Worm (Caenorhabditis elegans) whole organism, midembryonic: ENCODE measurements around the gene T03F7.5.

Experiments
- T22C8.4 ChIP-seq: fragments of 200-800 bp; sonication (Bioruptor generic); IDR thresholded peaks from 2 replicates; pipeline ENCODE4 v1.3.6; 2022; ENCODE audit warnings: missing genetic modification characterization, missing compliant biosample characterization
- cog-1 ChIP-seq: sonication (generic microtip); optimal IDR thresholded peaks from 2 replicates; lab custom pipeline; 2016; ENCODE audit warnings: missing genetic modification characterization, missing compliant biosample characterization
- med-1 ChIP-seq: sonication (generic microtip); optimal IDR thresholded peaks from 2 replicates; lab custom pipeline; 2017; ENCODE audit warnings: missing genetic modification characterization, mild to moderate bottlenecking, missing compliant biosample characterization, antibody characterized with exemption, missing genetic modification reagents; ENCODE audit not compliant: insufficient read depth
- ref-1 ChIP-seq: fragments of 200-800 bp; sonication (Bioruptor generic); conservative IDR thresholded peaks from 2 replicates; pipeline ENCODE4 v1.3.6; 2022; ENCODE audit warnings: missing genetic modification reagents, missing genetic modification characterization, missing compliant biosample characterization
- tab-1 ChIP-seq: fragments of 200-800 bp; sonication (Bioruptor generic); IDR thresholded peaks from 2 replicates; pipeline ENCODE4 v1.3.6; 2022; ENCODE audit warnings: missing genetic modification characterization, missing compliant biosample characterization
- ztf-29 ChIP-seq: fragments of 200-800 bp; sonication (Bioruptor generic); IDR thresholded peaks from 2 replicates; pipeline ENCODE4 v1.3.6; 2022; ENCODE audit warnings: missing genetic modification reagents, missing genetic modification characterization, missing compliant biosample characterization

DNA sequence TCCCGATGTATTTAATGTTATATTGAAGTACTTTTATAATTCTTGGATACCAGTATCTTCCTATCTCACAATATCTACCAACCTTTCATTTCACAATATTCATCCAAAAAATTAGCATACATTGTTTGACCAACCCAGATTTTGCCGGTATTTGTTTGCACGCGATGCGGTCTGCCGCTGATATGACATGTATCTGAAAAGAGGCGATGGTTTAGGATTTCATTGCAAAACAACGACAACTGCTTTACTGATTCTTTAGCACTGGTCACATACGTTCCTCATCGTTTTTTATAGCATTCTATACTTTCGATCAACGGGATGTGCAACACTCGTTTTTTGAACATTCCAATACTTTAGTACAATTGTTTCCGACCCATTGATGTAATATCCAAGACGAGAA lies 50.7 kb downstream of the T03F7.5 start, which contains the start of gene mam-4:
- TF ChIP-seq ztf-29 (GFP tag; lab: Robert Waterston, UW): no peak
- no peak for TF ChIP-seq tab-1 (GFP tag; lab: Robert Waterston, UW)
- TF ChIP-seq T22C8.4: no peak
- TF ChIP-seq ref-1 (GFP tag; lab: Robert Waterston, UW): no peak
- no peak for TF ChIP-seq med-1 (GFP tag; lab: Kevin White, UChicago)
- no peak for TF ChIP-seq cog-1 (tag; lab: Kevin White, UChicago)
